Fruit fly (Drosophila melanogaster): ENCODE measurements around the gene kmr.

- no peak for TF ChIP-seq CG6163 (GFP tag; IDR thresholded peaks at IDR 0.05)
- TF ChIP-seq Sox14 (GFP tag; optimal IDR thresholded peaks at IDR 0.05) = no peak
- TF ChIP-seq Hr38 (GFP tag; optimal IDR thresholded peaks at IDR 0.05) = no peak
- TF ChIP-seq achi (GFP tag; optimal IDR thresholded peaks at IDR 0.05) = no peak
- no peak for TF ChIP-seq fd85E (GFP tag; optimal IDR thresholded peaks at IDR 0.05)
- TF ChIP-seq Eip78C (GFP tag) = no peak
Observed at dm6 chr3R:13720798-13721197, 5.8 kb downstream of the kmr start.
